Worm (Caenorhabditis elegans): Measurements from ENCODE around the gene sre-11.

The sre-11 gene

DNA sequence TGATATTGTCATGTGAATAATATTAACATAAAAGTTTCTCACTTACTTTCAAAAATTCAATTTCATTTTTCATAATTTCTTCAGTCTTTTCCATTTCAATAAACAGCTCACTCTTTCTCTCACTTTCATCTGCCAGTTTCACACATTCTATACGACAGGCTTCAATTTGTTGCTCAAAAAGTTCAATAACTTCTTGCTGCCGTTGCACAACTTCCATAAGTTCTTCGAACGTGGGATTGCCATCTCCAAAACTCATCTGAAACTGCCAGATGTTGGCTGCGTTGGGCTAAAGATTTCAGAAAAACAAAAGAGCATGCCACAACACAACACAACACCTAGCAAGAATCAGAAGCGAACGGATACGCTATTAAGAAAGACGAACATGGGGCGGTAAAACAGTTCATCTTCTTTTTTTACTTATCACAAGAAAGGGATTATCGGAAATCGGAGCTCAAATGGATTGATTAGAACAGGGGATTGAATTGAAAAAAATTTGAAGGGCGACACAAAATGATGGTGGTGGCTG lies 49.5 kb upstream of the sre-11 start (continued):
- TF ChIP-seq B0336.3 (GFP tag; IDR thresholded peaks at IDR 0.05): peak; percentile 80
- no peak for TF ChIP-seq rec-8 (tag; optimal IDR thresholded peaks at IDR 0.05)

DNA sequence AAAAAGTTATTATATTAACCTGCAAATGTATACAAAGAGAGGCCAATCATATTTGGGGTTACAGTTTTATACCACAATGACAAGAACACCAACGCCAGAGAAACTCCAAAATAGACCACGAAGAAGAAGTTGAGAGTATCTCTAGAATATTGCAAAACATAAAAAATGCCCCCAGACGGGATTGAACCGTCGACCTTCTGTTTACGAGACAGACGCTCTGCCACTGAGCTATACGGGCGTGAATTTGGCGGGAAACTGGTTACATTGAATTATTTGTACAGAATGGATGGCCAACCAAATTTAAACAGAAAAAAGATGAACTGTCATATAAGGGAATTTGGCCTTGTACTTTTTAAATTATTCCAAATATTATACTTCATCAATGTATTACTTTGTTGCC lies 46.7 kb upstream of the sre-11 start:
- TF ChIP-seq dox-1 (GFP tag; IDR thresholded peaks at IDR 0.05) (peak; percentile 45; the same call in 1 of the 2 replicates), unc-62 (GFP tag; optimal IDR thresholded peaks at IDR 0.05) (no peak), ceh-91 (GFP tag; IDR thresholded peaks at IDR 0.05) (no peak), attf-5 (GFP tag; optimal IDR thresholded peaks at IDR 0.05) (no peak), mxl-1 (tag; optimal IDR thresholded peaks at IDR 0.05) (no peak), F57A8.1 (GFP tag; optimal IDR thresholded peaks at IDR 0.05) (no peak), ceh-58 (GFP tag; IDR thresholded peaks at IDR 0.05) (no peak), bed-2 (GFP tag; IDR thresholded peaks at IDR 0.05) (no peak), cebp-2 (GFP tag; IDR thresholded peaks at IDR 0.05) (no peak), chd-7 (tag; optimal IDR thresholded peaks at IDR 0.05) (peak; percentile 32), T26A5.8 (tag; optimal IDR thresholded peaks at IDR 0.05) (no peak), dpl-1 (GFP tag; optimal IDR thresholded peaks at IDR 0.05) (no peak), B0336.3 (GFP tag; IDR thresholded peaks at IDR 0.05) (0 out of 2 replicates have a peak, but pooled peaks have one; percentile 18), aptf-3 (GFP tag; IDR thresholded peaks at IDR 0.05) (no peak), Y67H2A.10 (GFP tag; conservative IDR thresholded peaks at IDR 0.05) (no peak), ztf-6 (GFP tag; IDR thresholded peaks at IDR 0.05) (no peak), pha-4 (tag; optimal IDR thresholded peaks at IDR 0.05) (no peak), C06A6.2 (GFP tag; conservative IDR thresholded peaks at IDR 0.05) (no peak), nfya-1 (tag; optimal IDR thresholded peaks at IDR 0.05; ENCODE audit: borderline replicate concordance, insufficient read depth) (no peak), lsy-27 (tag; optimal IDR thresholded peaks at IDR 0.05; ENCODE audit: borderline replicate concordance, insufficient read depth) (no peak), snpc-3.4 (tag; optimal IDR thresholded peaks at IDR 0.05) (peak; percentile 30), ceh-40 (GFP tag; IDR thresholded peaks at IDR 0.05) (no peak), madf-6 (GFP tag; IDR thresholded peaks at IDR 0.05) (peak; percentile 44; the same call in 1 of the 2 replicates), ama-1 (optimal IDR thresholded peaks at IDR 0.05) (no peak), ama-1 (GFP tag; optimal IDR thresholded peaks at IDR 0.05) (peak in 1 of 2 experiments; percentile 50), lir-1 (GFP tag; conservative IDR thresholded peaks at IDR 0.05) (no peak), let-607 (tag; optimal IDR thresholded peaks at IDR 0.05) (no peak), T07F8.4 (tag; optimal IDR thresholded peaks at IDR 0.05) (no peak), F49E8.2 (tag; optimal IDR thresholded peaks at IDR 0.05; ENCODE audit: insufficient read depth) (no peak), F52B5.7 (tag; optimal IDR thresholded peaks at IDR 0.05) (no peak), unc-130 (GFP tag; optimal IDR thresholded peaks at IDR 0.05) (no peak), aptf-2 (GFP tag; conservative IDR thresholded peaks at IDR 0.05) (no peak), bed-1 (GFP tag; IDR thresholded peaks at IDR 0.05) (no peak), repo-1 (tag; optimal IDR thresholded peaks at IDR 0.05) (no peak), egl-44 (GFP tag; IDR thresholded peaks at IDR 0.05) (no peak), F37B4.10 (GFP tag; IDR thresholded peaks at IDR 0.05) (no peak), snpc-1.3 (tag; optimal IDR thresholded peaks at IDR 0.05; ENCODE audit: insufficient read depth) (no peak), F23B12.7 (tag; optimal IDR thresholded peaks at IDR 0.05; ENCODE audit: insufficient read depth) (peak; percentile 5), K11D2.4 (GFP tag; IDR thresholded peaks at IDR 0.05) (no peak), hmg-20 (GFP tag; IDR thresholded peaks at IDR 0.05) (no peak), ztf-26 (tag; optimal IDR thresholded peaks at IDR 0.05) (no peak), F39B2.1 (GFP tag; IDR thresholded peaks at IDR 0.05) (no peak), nhr-27 (tag; optimal IDR thresholded peaks at IDR 0.05) (no peak), F33H1.4 (GFP tag; IDR thresholded peaks at IDR 0.05) (peak; percentile 8; the same call in 1 of the 2 replicates), Y53G8AR.9 (GFP tag; conservative IDR thresholded peaks at IDR 0.05) (no peak)
